Worm (Caenorhabditis elegans): ENCODE results near the gene F55G7.1.

Gene F55G7.1

ce11 chrX:11924158-11924557 lies at the start of gene F55G7.1:
Gene F55G7.1 (plus strand): TSS chrX:11924433.
- no peak for TF ChIP-seq fkh-10 (GFP tag; optimal IDR thresholded peaks at IDR 0.05)
- peak; percentile 19 for TF ChIP-seq skn-1 (tag; optimal IDR thresholded peaks at IDR 0.05)
- no peak for TF ChIP-seq ceh-9 (tag; optimal IDR thresholded peaks at IDR 0.05)
- TF ChIP-seq tbx-2 (tag; optimal IDR thresholded peaks at IDR 0.05): peak; percentile 66
- peak; percentile 86 for TF ChIP-seq snpc-4 (tag; optimal IDR thresholded peaks at IDR 0.05)
- TF ChIP-seq elt-2 (tag; optimal IDR thresholded peaks at IDR 0.05): peak; percentile 28
- peak; percentile 74 for TF ChIP-seq ceh-28 (tag; optimal IDR thresholded peaks at IDR 0.05)
- TF ChIP-seq unc-62 (GFP tag; optimal IDR thresholded peaks at IDR 0.05): no peak
- TF ChIP-seq nhr-43 (tag; optimal IDR thresholded peaks at IDR 0.05; ENCODE audit: poor library complexity, severe bottlenecking): peak; percentile 71
- peak; percentile 83 for TF ChIP-seq nhr-25 (tag; optimal IDR thresholded peaks at IDR 0.05)
- TF ChIP-seq ceh-82 (tag; optimal IDR thresholded peaks at IDR 0.05): peak; percentile 43
- TF ChIP-seq nhr-12 (tag; optimal IDR thresholded peaks at IDR 0.05): no peak
- TF ChIP-seq hmg-11 (tag; optimal IDR thresholded peaks at IDR 0.05): peak; percentile 20
- no peak for TF ChIP-seq R02D3.7 (tag; optimal IDR thresholded peaks at IDR 0.05)
- TF ChIP-seq elt-3 (tag; optimal IDR thresholded peaks at IDR 0.05): peak in 1 of 3 experiments; percentile 37
- no peak for TF ChIP-seq ama-1 (optimal IDR thresholded peaks at IDR 0.05)
- no peak for TF ChIP-seq aly-2 (tag; optimal IDR thresholded peaks at IDR 0.05)
- peak; percentile 82 for TF ChIP-seq nhr-77 (tag; optimal IDR thresholded peaks at IDR 0.05)
- TF ChIP-seq fkh-2 (tag; optimal IDR thresholded peaks at IDR 0.05): no peak
- TF ChIP-seq jun-1 (tag; optimal IDR thresholded peaks at IDR 0.05): peak; percentile 20
- TF ChIP-seq pha-4 (tag; optimal IDR thresholded peaks at IDR 0.05): no peak
- no peak for TF ChIP-seq egl-5 (tag; optimal IDR thresholded peaks at IDR 0.05)
- no peak for TF ChIP-seq sea-2 (GFP tag; optimal IDR thresholded peaks at IDR 0.05)
- TF ChIP-seq lsy-12 (tag; optimal IDR thresholded peaks at IDR 0.05): peak; percentile 9
- TF ChIP-seq lin-15B (tag; optimal IDR thresholded peaks at IDR 0.05): no peak
- TF ChIP-seq nfya-1 (tag; optimal IDR thresholded peaks at IDR 0.05; ENCODE audit: insufficient read depth): peak; percentile 25
- no peak for TF ChIP-seq ceh-16 (tag; optimal IDR thresholded peaks at IDR 0.05)

ce11 chrX:11875260-11875659 lies 49.0 kb upstream of the F55G7.1 start, which contains the start of gene Y62H9A.1:
Gene Y62H9A.1 (plus strand): TSS chrX:11875541.
- TF ChIP-seq elt-2 (tag; optimal IDR thresholded peaks at IDR 0.05): no peak

- TF ChIP-seq mdl-1 (tag; optimal IDR thresholded peaks at IDR 0.05) (no peak), snpc-4 (tag; optimal IDR thresholded peaks at IDR 0.05) (no peak), jun-1 (tag; optimal IDR thresholded peaks at IDR 0.05) (no peak), nhr-67 (tag; optimal IDR thresholded peaks at IDR 0.05) (no peak), zag-1 (tag; optimal IDR thresholded peaks at IDR 0.05) (no peak), pha-4 (tag; optimal IDR thresholded peaks at IDR 0.05) (no peak), R02D3.7 (tag; optimal IDR thresholded peaks at IDR 0.05) (no peak), unc-62 (GFP tag; optimal IDR thresholded peaks at IDR 0.05) (no peak), unc-39 (tag; optimal IDR thresholded peaks at IDR 0.05) (no peak), lsy-12 (tag; optimal IDR thresholded peaks at IDR 0.05) (no peak), sea-2 (GFP tag; optimal IDR thresholded peaks at IDR 0.05) (no peak), elt-3 (tag; optimal IDR thresholded peaks at IDR 0.05) (no peak), nhr-11 (tag; optimal IDR thresholded peaks at IDR 0.05) (no peak), eor-1 (tag; optimal IDR thresholded peaks at IDR 0.05) (no peak), fos-1 (tag; optimal IDR thresholded peaks at IDR 0.05) (no peak)
Measured at ce11 chrX:11878109-11878508, 46.1 kb upstream of the F55G7.1 start, which contains the start of gene Y62H9A.2. Gene Y62H9A.2 (minus strand): TSS chrX:11878209.

ce11 chrX:11879871-11880270 lies 44.4 kb upstream of the F55G7.1 start, which contains the start of the genes Y62H9A.3 and Y62H9A.4:
Gene Y62H9A.3 (minus strand): TSS chrX:11879971.
Gene Y62H9A.4 (plus strand): TSS chrX:11880126.
- TF ChIP-seq nhr-25 (tag; optimal IDR thresholded peaks at IDR 0.05) (no peak), ama-1 (optimal IDR thresholded peaks at IDR 0.05) (no peak), nhr-67 (tag; optimal IDR thresholded peaks at IDR 0.05) (no peak), fkh-2 (tag; optimal IDR thresholded peaks at IDR 0.05) (no peak), tbx-2 (tag; optimal IDR thresholded peaks at IDR 0.05) (no peak), nhr-28 (tag; optimal IDR thresholded peaks at IDR 0.05) (no peak), lin-39 (tag; optimal IDR thresholded peaks at IDR 0.05) (no peak), elt-3 (tag; optimal IDR thresholded peaks at IDR 0.05) (no peak), nhr-77 (tag; optimal IDR thresholded peaks at IDR 0.05) (no peak), ceh-82 (tag; optimal IDR thresholded peaks at IDR 0.05) (no peak)
